Fruit fly (Drosophila melanogaster) whole organism, embryonic: ENCODE data around the gene CG7985.

ENCODE experiments used
- ATbp ChIP-seq: fragments of 200-800 bp; sonication (Bioruptor generic); optimal IDR thresholded peaks from 2 replicates; lab custom pipeline; 2017; ENCODE audit warnings: missing biosample characterization, mild to moderate bottlenecking, missing genetic modification characterization, missing genetic modification reagents
- Abd-B ChIP-seq: fragments of 200-800 bp; sonication (Bioruptor generic); optimal IDR thresholded peaks from 2 replicates; lab custom pipeline; 2018; ENCODE audit warnings: missing biosample characterization, mild to moderate bottlenecking, missing genetic modification characterization, moderate library complexity
- CG12744 ChIP-seq: fragments of 200-800 bp; sonication (Bioruptor generic); optimal IDR thresholded peaks from 2 replicates; lab custom pipeline; 2016; ENCODE audit warnings: missing biosample characterization, missing genetic modification characterization
- CG12942 ChIP-seq: fragments of 200-800 bp; sonication (Bioruptor generic); optimal IDR thresholded peaks from 3 replicates; lab custom pipeline; 2016; ENCODE audit warnings: missing biosample characterization, missing genetic modification characterization
- CG13624 ChIP-seq: fragments of 200-800 bp; sonication (Bioruptor generic); optimal IDR thresholded peaks from 2 replicates; lab custom pipeline; 2016; ENCODE audit warnings: missing biosample characterization, missing genetic modification characterization
- CG14050 ChIP-seq: fragments of 200-800 bp; sonication (Bioruptor generic); IDR thresholded peaks from 3 replicates; pipeline ENCODE4 v1.3.6; 2022; ENCODE audit warnings: missing biosample characterization, missing genetic modification characterization
- CG1603 ChIP-seq: fragments of 200-800 bp; sonication (Bioruptor generic); optimal IDR thresholded peaks from 2 replicates; lab custom pipeline; 2019; ENCODE audit warnings: missing biosample characterization, mild to moderate bottlenecking, missing genetic modification characterization, moderate library complexity
- CG2199 ChIP-seq: fragments of 200-800 bp; sonication (Bioruptor generic); IDR thresholded peaks from 3 replicates; pipeline ENCODE4 v1.3.6; 2022; ENCODE audit warnings: missing biosample characterization, missing genetic modification characterization
- CG2678 ChIP-seq: fragments of 200-800 bp; sonication (Bioruptor generic); optimal IDR thresholded peaks from 3 replicates; lab custom pipeline; 2019; ENCODE audit warnings: missing biosample characterization, mild to moderate bottlenecking, missing genetic modification characterization, moderate library complexity
- CG30020 ChIP-seq: fragments of 200-800 bp; optimal IDR thresholded peaks from 2 replicates; lab custom pipeline; 2019; ENCODE audit warnings: missing biosample characterization, mild to moderate bottlenecking, missing genetic modification characterization, moderate library complexity
- CG3407 ChIP-seq: fragments of 200-800 bp; sonication (Bioruptor generic); optimal IDR thresholded peaks from 2 replicates; lab custom pipeline; 2018; ENCODE audit warnings: missing biosample characterization, mild to moderate bottlenecking, missing genetic modification characterization
- CG3995 ChIP-seq: fragments of 200-800 bp; sonication (Bioruptor generic); optimal IDR thresholded peaks from 3 replicates; lab custom pipeline; 2016; ENCODE audit warnings: missing biosample characterization, missing genetic modification characterization
- CG43689 ChIP-seq: fragments of 200-800 bp; sonication (Bioruptor generic); IDR thresholded peaks from 2 replicates; pipeline ENCODE4 v1.3.6; 2022; ENCODE audit warnings: missing biosample characterization, missing genetic modification characterization
- CG5180 ChIP-seq: fragments of 200-800 bp; sonication (Bioruptor generic); optimal IDR thresholded peaks from 3 replicates; lab custom pipeline; 2017; ENCODE audit warnings: missing biosample characterization, missing genetic modification characterization, mild to moderate bottlenecking, moderate library complexity, missing genetic modification reagents
- CG6683 ChIP-seq: fragments of 200-800 bp; sonication (Bioruptor generic); optimal IDR thresholded peaks from 2 replicates; lab custom pipeline; 2017; ENCODE audit warnings: missing biosample characterization, mild to moderate bottlenecking, missing genetic modification characterization, missing genetic modification reagents
- CG7372 ChIP-seq: fragments of 200-800 bp; sonication (Bioruptor generic); IDR thresholded peaks from 2 replicates; pipeline ENCODE4 v1.3.6; 2022; ENCODE audit warnings: missing biosample characterization, missing genetic modification characterization
- CG7928 ChIP-seq: fragments of 200-800 bp; sonication (Bioruptor generic); optimal IDR thresholded peaks from 2 replicates; lab custom pipeline; 2017; ENCODE audit warnings: missing biosample characterization, mild to moderate bottlenecking, missing genetic modification characterization
- CG8944 ChIP-seq: fragments of 200-800 bp; sonication (Bioruptor generic); optimal IDR thresholded peaks from 3 replicates; lab custom pipeline; 2016; ENCODE audit warnings: missing biosample characterization, missing genetic modification characterization
- CG9876 ChIP-seq: fragments of 200-800 bp; sonication (Bioruptor generic); optimal IDR thresholded peaks from 2 replicates; lab custom pipeline; 2016; ENCODE audit warnings: missing biosample characterization, missing genetic modification characterization
- Doc2 ChIP-seq: fragments of 200-800 bp; sonication (Bioruptor generic); IDR thresholded peaks from 2 replicates; pipeline ENCODE4 v1.3.6; 2022; ENCODE audit warnings: missing biosample characterization, missing genetic modification characterization
- Ets97D ChIP-seq: fragments of 200-800 bp; sonication (Bioruptor generic); optimal IDR thresholded peaks from 3 replicates; lab custom pipeline; 2016; ENCODE audit warnings: missing biosample characterization, missing genetic modification characterization
- HmgD ChIP-seq: fragments of 200-800 bp; sonication (Bioruptor generic); optimal IDR thresholded peaks from 3 replicates; lab custom pipeline; 2016; ENCODE audit warnings: missing biosample characterization, missing genetic modification characterization
- Hr3 ChIP-seq: fragments of 200-800 bp; sonication (Bioruptor generic); optimal IDR thresholded peaks from 3 replicates; lab custom pipeline; 2016; ENCODE audit warnings: missing biosample characterization, missing genetic modification characterization
- MTF-1 ChIP-seq: fragments of 200-800 bp; sonication (Bioruptor generic); optimal IDR thresholded peaks from 2 replicates; lab custom pipeline; 2018; ENCODE audit warnings: missing biosample characterization, mild to moderate bottlenecking, missing genetic modification characterization, borderline replicate concordance
- NFAT ChIP-seq: fragments of 200-800 bp; sonication (Bioruptor generic); IDR thresholded peaks from 2 replicates; pipeline ENCODE4 v1.3.6; 2022; ENCODE audit warnings: missing biosample characterization, missing genetic modification characterization
- Oli ChIP-seq: fragments of 200-800 bp; sonication (Bioruptor generic); optimal IDR thresholded peaks from 2 replicates; lab custom pipeline; 2018; ENCODE audit warnings: missing biosample characterization, mild to moderate bottlenecking, missing genetic modification characterization, moderate library complexity
- PHDP ChIP-seq: fragments of 200-800 bp; sonication (Bioruptor generic); optimal IDR thresholded peaks from 3 replicates; lab custom pipeline; 2018; ENCODE audit warnings: missing biosample characterization, mild to moderate bottlenecking, missing genetic modification characterization, moderate library complexity
- Sin3A ChIP-seq: fragments of >200 bp; optimal IDR thresholded peaks from 2 replicates; lab custom pipeline; 2018
- Trl ChIP-seq, 3 experiments: fragments of >200 bp in 2 of 3; fragments of 200-800 bp in 1 of 3; sonication (Bioruptor generic) in 1 of 3; optimal IDR thresholded peaks; 2 replicates in 1 of 3; 3 replicates in 2 of 3; lab custom pipeline; 2016 to 2017; ENCODE audit warnings: missing biosample characterization in 1 of 3, missing genetic modification characterization in 1 of 3
- amos ChIP-seq: fragments of 200-800 bp; sonication (Bioruptor generic); IDR thresholded peaks from 2 replicates; pipeline ENCODE4 v1.3.6; 2022; ENCODE audit warnings: missing biosample characterization, missing genetic modification characterization; ENCODE audit not compliant: partially characterized antibody
- az2 ChIP-seq: fragments of 200-800 bp; sonication (Bioruptor generic); optimal IDR thresholded peaks from 3 replicates; lab custom pipeline; 2016; ENCODE audit warnings: missing biosample characterization, missing genetic modification characterization
- bab2 ChIP-seq: fragments of 200-800 bp; sonication (Bioruptor generic); optimal IDR thresholded peaks from 2 replicates; lab custom pipeline; 2016; ENCODE audit warnings: missing biosample characterization, missing genetic modification characterization
- cato ChIP-seq: fragments of 200-800 bp; sonication (Bioruptor generic); optimal IDR thresholded peaks from 2 replicates; lab custom pipeline; 2016; ENCODE audit warnings: missing biosample characterization, missing genetic modification characterization, borderline replicate concordance
- ci ChIP-seq: fragments of 200-800 bp; sonication (Bioruptor generic); IDR thresholded peaks from 3 replicates; pipeline ENCODE4 v1.3.6; 2022; ENCODE audit warnings: missing biosample characterization, missing genetic modification characterization
- dan ChIP-seq: fragments of 200-800 bp; sonication (Bioruptor generic); IDR thresholded peaks from 2 replicates; pipeline ENCODE4 v1.3.6; 2022; ENCODE audit warnings: missing biosample characterization, missing genetic modification characterization
- fd64A ChIP-seq: fragments of 200-800 bp; sonication (Bioruptor generic); optimal IDR thresholded peaks from 3 replicates; lab custom pipeline; 2018; ENCODE audit warnings: missing biosample characterization, mild to moderate bottlenecking, missing genetic modification characterization
- grau ChIP-seq: fragments of 200-800 bp; optimal IDR thresholded peaks from 3 replicates; lab custom pipeline; 2019; ENCODE audit warnings: missing biosample characterization, mild to moderate bottlenecking, missing genetic modification characterization, moderate library complexity
- ham ChIP-seq: fragments of 200-800 bp; sonication (Bioruptor generic); IDR thresholded peaks from 2 replicates; pipeline ENCODE4 v1.3.6; 2022; ENCODE audit warnings: missing biosample characterization, missing genetic modification characterization
- hbn ChIP-seq: fragments of 200-800 bp; sonication (Bioruptor generic); IDR thresholded peaks from 2 replicates; pipeline ENCODE4 v1.3.6; 2022; ENCODE audit warnings: missing biosample characterization, missing genetic modification characterization; ENCODE audit not compliant: partially characterized antibody
- her ChIP-seq: fragments of 200-800 bp; sonication (Bioruptor generic); optimal IDR thresholded peaks from 2 replicates; lab custom pipeline; 2016; ENCODE audit warnings: missing biosample characterization, missing genetic modification characterization
- lmd ChIP-seq: fragments of 200-800 bp; sonication (Bioruptor generic); IDR thresholded peaks from 2 replicates; pipeline ENCODE4 v1.3.6; 2022; ENCODE audit warnings: missing biosample characterization, missing genetic modification characterization
- maf-S ChIP-seq: fragments of 200-800 bp; sonication (Bioruptor generic); optimal IDR thresholded peaks from 2 replicates; lab custom pipeline; 2016; ENCODE audit warnings: missing biosample characterization, missing genetic modification characterization
- nerfin-1 ChIP-seq: fragments of 200-800 bp; sonication (Bioruptor generic); optimal IDR thresholded peaks from 3 replicates; lab custom pipeline; 2019; ENCODE audit warnings: missing biosample characterization, mild to moderate bottlenecking, missing genetic modification characterization, moderate library complexity
- pfk ChIP-seq: fragments of 200-800 bp; sonication (Bioruptor generic); optimal IDR thresholded peaks from 2 replicates; lab custom pipeline; 2018; ENCODE audit warnings: missing biosample characterization, mild to moderate bottlenecking, missing genetic modification characterization, moderate library complexity
- sna ChIP-seq: fragments of 200-800 bp; sonication (Bioruptor generic); IDR thresholded peaks from 2 replicates; pipeline ENCODE4 v1.3.6; 2022; ENCODE audit warnings: missing biosample characterization, missing genetic modification characterization; ENCODE audit not compliant: partially characterized antibody
- sob ChIP-seq: fragments of 200-800 bp; sonication (Bioruptor generic); IDR thresholded peaks from 2 replicates; pipeline ENCODE4 v1.3.6; 2022; ENCODE audit warnings: missing biosample characterization, missing genetic modification characterization
- sqz ChIP-seq: fragments of 200-800 bp; sonication (Bioruptor generic); optimal IDR thresholded peaks from 3 replicates; lab custom pipeline; 2018; ENCODE audit warnings: missing biosample characterization, mild to moderate bottlenecking, missing genetic modification characterization
- toy ChIP-seq: fragments of 200-800 bp; sonication (Bioruptor generic); IDR thresholded peaks from 2 replicates; pipeline ENCODE4 v1.3.6; 2022; ENCODE audit warnings: missing biosample characterization, missing genetic modification characterization
- zfh1 ChIP-seq: fragments of 200-800 bp; sonication (Bioruptor generic); IDR thresholded peaks from 3 replicates; pipeline ENCODE4 v1.3.6; 2022; ENCODE audit warnings: missing biosample characterization, missing genetic modification characterization

Gene CG7985

dm6 chr3R:18167416-18168237 lies 32.0 kb upstream of the CG7985 start, which contains the start of gene wrd (continued):
- TF ChIP-seq NFAT (GFP tag; lab: Robert Waterston, UW), result peak; percentile 50; the same call in 1 of the 2 replicates
- no peak for TF ChIP-seq pfk (GFP tag; lab: Kevin White, UChicago)
- peak; percentile 33 for TF ChIP-seq Oli (tag; lab: Kevin White, UChicago)
- peak; percentile 6 for TF ChIP-seq bab2 (GFP tag; lab: Kevin White, UChicago)
- peak; percentile 39 for TF ChIP-seq nerfin-1 (tag; lab: Kevin White, UChicago)
- TF ChIP-seq CG43689 (GFP tag; lab: Robert Waterston, UW), result no peak
- TF ChIP-seq ham, result no peak
- TF ChIP-seq sna, result no peak
- TF ChIP-seq CG3995 (GFP tag; lab: Kevin White, UChicago), result no peak
- no peak for TF ChIP-seq CG13624 (GFP tag; lab: Kevin White, UChicago)
- no peak for TF ChIP-seq CG12744 (GFP tag; lab: Kevin White, UChicago)
- no peak for TF ChIP-seq Sin3A (lab: Kevin White, UChicago)
- no peak for TF ChIP-seq sqz (GFP tag; lab: Kevin White, UChicago)
- no peak for TF ChIP-seq CG2199 (GFP tag; lab: Robert Waterston, UW)
- TF ChIP-seq dan, result no peak
- no peak for TF ChIP-seq fd64A (GFP tag; lab: Kevin White, UChicago)
- no peak for TF ChIP-seq CG14050 (GFP tag; lab: Robert Waterston, UW)
- TF ChIP-seq CG30020 (tag; lab: Kevin White, UChicago), result peak; percentile 5
- TF ChIP-seq CG6683 (GFP tag; lab: Kevin White, UChicago), result no peak
- no peak for TF ChIP-seq CG8944
- TF ChIP-seq CG12942 (GFP tag; lab: Kevin White, UChicago), result no peak
- no peak for TF ChIP-seq hbn (GFP tag; lab: Robert Waterston, UW)
- peak; percentile 86 for TF ChIP-seq CG7928 (GFP tag; lab: Kevin White, UChicago)
- TF ChIP-seq toy (GFP tag; lab: Robert Waterston, UW), result no peak
- TF ChIP-seq CG9876 (GFP tag; lab: Kevin White, UChicago), result no peak
- no peak for TF ChIP-seq az2 (GFP tag; lab: Kevin White, UChicago)
- no peak for TF ChIP-seq cato
- 0 out of 3 replicates have a peak, but pooled peaks have one; percentile 7 for TF ChIP-seq ci (GFP tag; lab: Robert Waterston, UW)
- no peak for TF ChIP-seq Doc2 (GFP tag; lab: Robert Waterston, UW)
- peak; percentile 28 for TF ChIP-seq Hr3 (GFP tag; lab: Kevin White, UChicago)
- no peak for TF ChIP-seq Trl (optimal IDR thresholded peaks at IDR 0.05; lab: Kevin White, UChicago)
- TF ChIP-seq Trl (GFP tag; optimal IDR thresholded peaks at IDR 0.05; lab: Kevin White, UChicago), result no peak
- no peak for TF ChIP-seq CG5180 (GFP tag; lab: Kevin White, UChicago)
- TF ChIP-seq grau (tag; lab: Kevin White, UChicago), result peak; percentile 33
- no peak for TF ChIP-seq HmgD
- no peak for TF ChIP-seq CG7372 (GFP tag; lab: Robert Waterston, UW)
- peak; percentile 47 for TF ChIP-seq CG2678 (tag; lab: Kevin White, UChicago)
- peak; percentile 17; the same call in 1 of the 2 replicates for TF ChIP-seq amos (GFP tag; lab: Robert Waterston, UW)
- peak; percentile 29 for TF ChIP-seq Abd-B (GFP tag; lab: Kevin White, UChicago)
- no peak; the same call in 2 of the 3 replicates for TF ChIP-seq zfh1
- no peak for TF ChIP-seq ATbp (GFP tag; lab: Kevin White, UChicago)
- no peak for TF ChIP-seq PHDP (tag; lab: Kevin White, UChicago)
- TF ChIP-seq CG3407 (GFP tag; lab: Kevin White, UChicago), result no peak
- TF ChIP-seq sob (GFP tag; lab: Robert Waterston, UW), result no peak
- TF ChIP-seq maf-S (GFP tag; lab: Kevin White, UChicago), result no peak
- TF ChIP-seq lmd (GFP tag; lab: Robert Waterston, UW), result no peak
- no peak for TF ChIP-seq Ets97D (GFP tag; lab: Kevin White, UChicago)
- no peak for TF ChIP-seq MTF-1 (GFP tag; lab: Kevin White, UChicago)
- TF ChIP-seq CG1603, result peak; percentile 43
- TF ChIP-seq her (GFP tag; lab: Kevin White, UChicago), result no peak
